Fruit fly (Drosophila melanogaster): ENCODE results near the gene Mpv17.

The Mpv17 gene

dm6 chr4:1031687-1032140, 2.6 kb upstream of the Mpv17 start, which contains the start of gene CG11076 (continued):
- TF ChIP-seq zfh1 (GFP tag; IDR thresholded peaks at IDR 0.05) = no peak
- TF ChIP-seq CG11560 (tag; IDR thresholded peaks at IDR 0.05) = no peak
- no peak for TF ChIP-seq crp (GFP tag; optimal IDR thresholded peaks at IDR 0.05)
- TF ChIP-seq NK7.1 (GFP tag; optimal IDR thresholded peaks at IDR 0.05) = peak; percentile 4
- no peak for TF ChIP-seq CG4730 (GFP tag; IDR thresholded peaks at IDR 0.05)
- TF ChIP-seq CG4424 (GFP tag; optimal IDR thresholded peaks at IDR 0.05) = no peak
- peak; percentile 54 for TF ChIP-seq CG17186 (GFP tag; optimal IDR thresholded peaks at IDR 0.05)
- TF ChIP-seq chm (GFP tag; IDR thresholded peaks at IDR 0.05) = no peak
- peak; percentile 6 for TF ChIP-seq B-H2 (GFP tag; optimal IDR thresholded peaks at IDR 0.05)
- TF ChIP-seq CG15269 (tag; optimal IDR thresholded peaks at IDR 0.05) = no peak
- no peak for TF ChIP-seq btn (GFP tag; optimal IDR thresholded peaks at IDR 0.05)
- peak; percentile 64; the same call in 1 of the 2 replicates for TF ChIP-seq nerfin-2 (GFP tag; IDR thresholded peaks at IDR 0.05; ENCODE audit: partially characterized antibody)
- peak; percentile 57 for TF ChIP-seq CG17829 (tag; optimal IDR thresholded peaks at IDR 0.05)
- no peak for TF ChIP-seq jing (GFP tag; optimal IDR thresholded peaks at IDR 0.05)
- no peak for TF ChIP-seq D (optimal IDR thresholded peaks at IDR 0.05)
- no peak for TF ChIP-seq D (GFP tag; optimal IDR thresholded peaks at IDR 0.05)
- no peak for TF ChIP-seq grau (tag; optimal IDR thresholded peaks at IDR 0.05)
- peak; percentile 65 for TF ChIP-seq inv (GFP tag; IDR thresholded peaks at IDR 0.05; ENCODE audit: partially characterized antibody)
- TF ChIP-seq CG4282 (GFP tag; optimal IDR thresholded peaks at IDR 0.05) = no peak
- no peak for TF ChIP-seq ac (GFP tag; optimal IDR thresholded peaks at IDR 0.05)
- TF ChIP-seq mam (GFP tag; optimal IDR thresholded peaks at IDR 0.05) = peak; percentile 20
- TF ChIP-seq CG10462 (GFP tag; optimal IDR thresholded peaks at IDR 0.05) = no peak
- TF ChIP-seq en (GFP tag; optimal IDR thresholded peaks at IDR 0.05) = no peak
- TF ChIP-seq Scr (GFP tag; IDR thresholded peaks at IDR 0.05; ENCODE audit: partially characterized antibody) = peak; percentile 76
- TF ChIP-seq Opbp (GFP tag; IDR thresholded peaks at IDR 0.05; ENCODE audit: partially characterized antibody) = peak; percentile 90; the same call in 2 of the 3 replicates
- peak; percentile 64 for TF ChIP-seq CG13287 (GFP tag; IDR thresholded peaks at IDR 0.05; ENCODE audit: partially characterized antibody)
- peak; percentile 1 for TF ChIP-seq NC2β (GFP tag; optimal IDR thresholded peaks at IDR 0.05)
- TF ChIP-seq CG18011 (GFP tag; optimal IDR thresholded peaks at IDR 0.05) = peak; percentile 13
- TF ChIP-seq psq (GFP tag; optimal IDR thresholded peaks at IDR 0.05) = no peak
- peak in 1 of 2 experiments; percentile 99 for TF ChIP-seq Pdp1 (GFP tag; optimal IDR thresholded peaks at IDR 0.05)
- no peak for TF ChIP-seq ind (GFP tag; optimal IDR thresholded peaks at IDR 0.05)
- no peak for TF ChIP-seq salm (tag; optimal IDR thresholded peaks at IDR 0.05)
- no peak for TF ChIP-seq CG31365 (tag; optimal IDR thresholded peaks at IDR 0.05)
- peak; percentile 52 for TF ChIP-seq CG17385 (GFP tag; optimal IDR thresholded peaks at IDR 0.05)
- no peak for TF ChIP-seq CG4707 (GFP tag; optimal IDR thresholded peaks at IDR 0.05)
- TF ChIP-seq CG6689 (GFP tag; IDR thresholded peaks at IDR 0.05) = no peak
- peak; percentile 16 for TF ChIP-seq Vsx1 (GFP tag; optimal IDR thresholded peaks at IDR 0.05)
- TF ChIP-seq BtbVII (GFP tag; optimal IDR thresholded peaks at IDR 0.05) = no peak
- no peak for TF ChIP-seq chinmo (GFP tag; IDR thresholded peaks at IDR 0.05; ENCODE audit: partially characterized antibody)
- TF ChIP-seq CG15479 (GFP tag; optimal IDR thresholded peaks at IDR 0.05) = no peak
- peak; percentile 4 for TF ChIP-seq Hsf (GFP tag; optimal IDR thresholded peaks at IDR 0.05)
- TF ChIP-seq CG42726 (GFP tag; IDR thresholded peaks at IDR 0.05; ENCODE audit: partially characterized antibody) = peak; percentile 70; the same call in 1 of the 2 replicates
- TF ChIP-seq row (GFP tag; IDR thresholded peaks at IDR 0.05) = peak; percentile 80
- TF ChIP-seq CG13424 (tag; optimal IDR thresholded peaks at IDR 0.05) = no peak
- no peak for TF ChIP-seq CG11398 (GFP tag; optimal IDR thresholded peaks at IDR 0.05)
- TF ChIP-seq CG10979 (tag; optimal IDR thresholded peaks at IDR 0.05) = no peak
- peak; percentile 22; the same call in 1 of the 2 replicates for TF ChIP-seq CG14014 (GFP tag; IDR thresholded peaks at IDR 0.05)
- TF ChIP-seq insv (GFP tag; optimal IDR thresholded peaks at IDR 0.05) = peak in 1 of 2 experiments; percentile 23
- TF ChIP-seq ems (GFP tag; optimal IDR thresholded peaks at IDR 0.05) = peak; percentile 23
- no peak for TF ChIP-seq Myb (GFP tag; optimal IDR thresholded peaks at IDR 0.05)
